Fruit fly (Drosophila melanogaster): ENCODE results near the gene PGRP-SB1.

dm6 chr3L:16709673-16710257 is 18.0 kb downstream of the PGRP-SB1 start:
- no peak for TF ChIP-seq CG8478 (optimal IDR thresholded peaks at IDR 0.05)
- no peak for TF ChIP-seq CTCF (optimal IDR thresholded peaks at IDR 0.05)
